Worm (Caenorhabditis elegans) whole organism, L1 larva: ENCODE measurements around the gene vab-19.
A peak's percentile ranks its signal among the peaks of the same experiment; 100 is the strongest.

Source experiments
- C04F5.9 ChIP-seq: sonication (generic microtip); optimal IDR thresholded peaks from 2 replicates; lab custom pipeline; 2016; ENCODE audit warnings: missing genetic modification characterization, missing compliant biosample characterization
- F16B12.6 ChIP-seq: fragments of 150-350 bp; optimal IDR thresholded peaks from 2 replicates; lab custom pipeline; 2014; ENCODE audit warnings: missing biosample characterization, missing genetic modification characterization
- Y116A8C.19 ChIP-seq: sonication (generic microtip); optimal IDR thresholded peaks from 2 replicates; lab custom pipeline; 2016; ENCODE audit warnings: missing compliant biosample characterization, missing genetic modification characterization, borderline replicate concordance
- alr-1 ChIP-seq: fragments of 200-800 bp; sonication (Bioruptor generic); optimal IDR thresholded peaks from 2 replicates; lab custom pipeline; 2018; ENCODE audit warnings: borderline replicate concordance, mild to moderate bottlenecking, missing genetic modification characterization, missing compliant biosample characterization
- aly-2 ChIP-seq: fragments of 150-350 bp; optimal IDR thresholded peaks from 2 replicates; lab custom pipeline; 2014; ENCODE audit warnings: missing biosample characterization, missing genetic modification characterization
- ama-1 ChIP-seq: fragments of 150-350 bp; optimal IDR thresholded peaks from 2 replicates; lab custom pipeline; 2014
- blmp-1 ChIP-seq: fragments of 150-350 bp; optimal IDR thresholded peaks from 2 replicates; lab custom pipeline; 2014; ENCODE audit warnings: missing biosample characterization, missing genetic modification characterization
- ceh-63 ChIP-seq: fragments of 200-800 bp; sonication (Bioruptor generic); optimal IDR thresholded peaks from 2 replicates; lab custom pipeline; 2018; ENCODE audit warnings: mild to moderate bottlenecking, missing genetic modification characterization, missing compliant biosample characterization
- ceh-82 ChIP-seq, 3 experiments: fragments of 150-350 bp in 1 of 3; sonication (generic microtip) in 2 of 3; optimal IDR thresholded peaks; 2 replicates each; lab custom pipeline; 2014 to 2017; ENCODE audit warnings: missing biosample characterization in 3 of 3, missing genetic modification characterization in 3 of 3
- ces-1 ChIP-seq: fragments of 150-350 bp; optimal IDR thresholded peaks from 2 replicates; lab custom pipeline; 2014; ENCODE audit warnings: missing biosample characterization, missing genetic modification reagents, missing genetic modification characterization
- dpl-1 ChIP-seq, 3 experiments: fragments of 150-350 bp in 2 of 3; sonication (generic microtip) in 1 of 3; optimal IDR thresholded peaks; 2 replicates each; lab custom pipeline; 2014 to 2017; ENCODE audit warnings: missing biosample characterization in 3 of 3, missing genetic modification characterization in 3 of 3, missing genetic modification reagents in 3 of 3
- dsc-1 ChIP-seq: sonication (generic microtip); optimal IDR thresholded peaks from 2 replicates; lab custom pipeline; 2016; ENCODE audit warnings: mild to moderate bottlenecking, missing genetic modification characterization, missing compliant biosample characterization
- efl-1 ChIP-seq, 4 experiments: fragments of 150-350 bp; optimal IDR thresholded peaks in 3 of 4; peaks in 1 of 4; 1 replicate in 1 of 4; 2 replicates in 3 of 4; lab custom pipeline; 2014; ENCODE audit warnings: missing biosample characterization in 2 of 4, missing genetic modification characterization in 2 of 4, missing genetic modification reagents in 2 of 4
- elt-2 ChIP-seq: sonication (generic microtip); optimal IDR thresholded peaks from 2 replicates; lab custom pipeline; 2016; ENCODE audit warnings: missing genetic modification characterization, mild to moderate bottlenecking, inconsistent platforms, missing compliant biosample characterization, missing genetic modification reagents
- elt-3 ChIP-seq, 6 experiments: fragments of 150-350 bp in 1 of 6; sonication (generic microtip); optimal IDR thresholded peaks; 2 replicates each; lab custom pipeline; 2017 to 2018; ENCODE audit warnings: missing biosample characterization in 6 of 6, missing genetic modification characterization in 6 of 6, inconsistent platforms in 1 of 6
- fkh-10 ChIP-seq: sonication (generic microtip); optimal IDR thresholded peaks from 2 replicates; lab custom pipeline; 2017; ENCODE audit warnings: missing biosample characterization, missing genetic modification reagents, missing genetic modification characterization
- grh-1 ChIP-seq: fragments of 200-800 bp; sonication (Bioruptor generic); IDR thresholded peaks from 2 replicates; pipeline ENCODE4 v1.3.6; 2022; ENCODE audit warnings: missing genetic modification reagents, missing genetic modification characterization, missing compliant biosample characterization
- hlh-17 ChIP-seq: fragments of 200-800 bp; sonication (Bioruptor generic); optimal IDR thresholded peaks from 2 replicates; lab custom pipeline; 2018; ENCODE audit warnings: missing genetic modification characterization, mild to moderate bottlenecking, missing compliant biosample characterization, moderate library complexity, borderline replicate concordance
- hlh-4 ChIP-seq: sonication (generic microtip); optimal IDR thresholded peaks from 2 replicates; lab custom pipeline; 2016; ENCODE audit warnings: mild to moderate bottlenecking, missing genetic modification characterization, missing compliant biosample characterization
- isw-1 ChIP-seq: fragments of 200-800 bp; sonication (Bioruptor generic); IDR thresholded peaks from 2 replicates; pipeline ENCODE4 v1.3.6; 2022; ENCODE audit warnings: missing genetic modification characterization, missing compliant biosample characterization
- lin-13 ChIP-seq: fragments of 150-350 bp; optimal IDR thresholded peaks from 2 replicates; lab custom pipeline; 2014; ENCODE audit warnings: missing biosample characterization, missing genetic modification reagents, missing genetic modification characterization
- lin-14 ChIP-seq: fragments of 200-800 bp; sonication (Bioruptor generic); optimal IDR thresholded peaks from 2 replicates; lab custom pipeline; 2018; ENCODE audit warnings: mild to moderate bottlenecking, missing genetic modification characterization, moderate library complexity, missing compliant biosample characterization
- lin-15B ChIP-seq: fragments of 150-350 bp; sonication (generic microtip); optimal IDR thresholded peaks from 3 replicates; lab custom pipeline; 2014; ENCODE audit warnings: missing biosample characterization, missing genetic modification characterization
- lin-39 ChIP-seq: fragments of 150-350 bp; optimal IDR thresholded peaks from 2 replicates; lab custom pipeline; 2014; ENCODE audit warnings: missing biosample characterization, missing genetic modification reagents, missing genetic modification characterization
- lir-3 ChIP-seq: sonication (generic microtip); optimal IDR thresholded peaks from 2 replicates; lab custom pipeline; 2016; ENCODE audit warnings: mild to moderate bottlenecking, missing genetic modification characterization, moderate library complexity, missing compliant biosample characterization; ENCODE audit not compliant: poor library complexity
- mef-2 ChIP-seq: fragments of 150-350 bp; optimal IDR thresholded peaks from 2 replicates; lab custom pipeline; 2014; ENCODE audit warnings: missing biosample characterization, missing genetic modification characterization
- nhr-20 ChIP-seq: sonication (generic microtip); optimal IDR thresholded peaks from 2 replicates; lab custom pipeline; 2016; ENCODE audit warnings: mild to moderate bottlenecking, missing genetic modification characterization, missing compliant biosample characterization
- nhr-47 ChIP-seq: sonication (generic microtip); optimal IDR thresholded peaks from 2 replicates; lab custom pipeline; 2016; ENCODE audit warnings: mild to moderate bottlenecking, missing genetic modification characterization, moderate library complexity, missing compliant biosample characterization
- nhr-84 ChIP-seq: sonication (generic microtip); optimal IDR thresholded peaks from 2 replicates; lab custom pipeline; 2017; ENCODE audit warnings: missing biosample characterization, missing genetic modification characterization
- skn-1 ChIP-seq: fragments of 150-350 bp; optimal IDR thresholded peaks from 2 replicates; lab custom pipeline; 2014; ENCODE audit warnings: missing biosample characterization, missing genetic modification characterization
- snpc-4 ChIP-seq: fragments of 150-350 bp; optimal IDR thresholded peaks from 2 replicates; lab custom pipeline; 2014; ENCODE audit warnings: missing biosample characterization, missing genetic modification characterization
- sup-37 ChIP-seq: fragments of 200-800 bp; sonication (Bioruptor generic); optimal IDR thresholded peaks from 2 replicates; lab custom pipeline; 2018; ENCODE audit warnings: mild to moderate bottlenecking, missing genetic modification characterization, missing compliant biosample characterization
- tbx-2 ChIP-seq: sonication (generic microtip); optimal IDR thresholded peaks from 2 replicates; lab custom pipeline; 2016; ENCODE audit warnings: missing genetic modification characterization, missing compliant biosample characterization
- tlp-1 ChIP-seq: fragments of 150-350 bp; optimal IDR thresholded peaks from 2 replicates; lab custom pipeline; 2014; ENCODE audit warnings: missing biosample characterization, missing genetic modification characterization
- unc-62 ChIP-seq: fragments of 150-350 bp; optimal IDR thresholded peaks from 2 replicates; lab custom pipeline; 2014; ENCODE audit warnings: missing biosample characterization, missing genetic modification reagents, missing genetic modification characterization
- vab-15 ChIP-seq: sonication (generic microtip); optimal IDR thresholded peaks from 2 replicates; lab custom pipeline; 2017; ENCODE audit warnings: missing genotype, mild to moderate bottlenecking, missing genetic modification characterization, missing compliant biosample characterization
- zag-1 ChIP-seq: fragments of 150-350 bp; optimal IDR thresholded peaks from 2 replicates; lab custom pipeline; 2014; ENCODE audit warnings: missing biosample characterization, missing genetic modification characterization
- zip-4 ChIP-seq: fragments of 200-800 bp; sonication (Bioruptor generic); optimal IDR thresholded peaks from 2 replicates; lab custom pipeline; 2018; ENCODE audit warnings: mild to moderate bottlenecking, missing genetic modification characterization, moderate library complexity, missing compliant biosample characterization
- ztf-11 ChIP-seq, 2 experiments: sonication (generic microtip); optimal IDR thresholded peaks; 2 replicates each; lab custom pipeline; 2016 to 2017; ENCODE audit warnings: missing genetic modification characterization in 2 of 2, missing biosample characterization in 1 of 2, missing compliant biosample characterization in 1 of 2
- ztf-4 ChIP-seq: fragments of 150-350 bp; optimal IDR thresholded peaks from 2 replicates; lab custom pipeline; 2014; ENCODE audit warnings: missing biosample characterization, missing genetic modification characterization

Gene vab-19

DNA sequence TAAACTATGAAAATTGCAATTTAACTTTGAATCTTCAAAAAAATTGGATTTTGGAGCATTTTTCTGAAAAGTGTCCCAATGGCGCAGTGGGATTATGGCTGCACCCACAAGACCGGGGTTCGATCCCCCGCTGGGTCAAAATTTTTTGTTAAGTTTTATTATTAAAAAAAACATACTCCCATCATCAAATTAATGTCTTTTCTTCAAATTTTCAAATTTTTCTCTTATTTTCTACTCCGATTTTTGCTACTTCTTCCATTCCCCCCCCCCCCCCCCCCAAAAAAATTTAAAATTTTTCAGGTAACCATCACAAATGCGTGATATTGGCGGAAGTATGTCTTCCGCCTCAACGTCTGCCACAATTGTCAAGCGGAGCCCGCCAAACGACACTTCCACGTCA lies at the start of gene vab-19:
Gene vab-19, plus strand, starts transcription at position 301 of the 400 bp plus-strand sequence.
- TF ChIP-seq zip-4 (GFP tag; lab: Kevin White, UChicago) (no peak), hlh-4 (tag; lab: Kevin White, UChicago) (no peak), alr-1 (tag; lab: Kevin White, UChicago) (no peak), ama-1 (lab: Kevin White, UChicago) (no peak), zag-1 (tag; lab: Kevin White, UChicago) (no peak), sup-37 (GFP tag; lab: Kevin White, UChicago) (no peak), elt-2 (tag; lab: Kevin White, UChicago) (no peak), snpc-4 (tag; lab: Kevin White, UChicago) (no peak), ces-1 (GFP tag; lab: Kevin White, UChicago) (no peak)
- TF ChIP-seq, all 84 proteins: peak for 0

ce11 chrII:2393821-2394220 lies 49.3 kb upstream of the vab-19 start, which contains the start of gene F16G10.11:
Gene F16G10.11 (minus strand): TSS chrII:2393921.
- TF ChIP-seq lin-14 (no peak), efl-1 (optimal IDR thresholded peaks at IDR 0.05; lab: Kevin White, UChicago) (no peak), efl-1 (GFP tag; optimal IDR thresholded peaks at IDR 0.05 in 1 of 2; lab: Kevin White, UChicago) (no peak), mef-2 (tag; lab: Kevin White, UChicago) (no peak)
- TF ChIP-seq, all 84 proteins: peak for 0

DNA sequence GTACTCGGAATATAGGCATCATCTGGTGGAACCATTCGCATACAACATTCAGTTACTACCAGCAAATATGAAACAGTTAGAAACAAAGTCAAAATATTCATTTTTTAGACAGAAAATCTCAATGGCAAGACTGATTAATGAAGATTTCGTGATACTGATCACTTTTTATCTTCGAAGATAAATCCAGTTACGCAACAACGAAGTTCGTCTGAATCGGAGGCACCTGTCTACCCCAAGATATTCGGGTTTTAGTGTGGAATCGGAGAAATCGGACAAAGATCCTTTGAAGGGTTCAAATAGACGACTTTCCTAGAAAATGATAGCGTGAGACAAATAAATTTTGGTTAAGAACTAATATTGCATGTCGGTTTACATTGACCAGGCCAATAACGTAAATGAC lies 47.2 kb upstream of the vab-19 start, which contains the start of gene F16G10.13:
Gene F16G10.13, minus strand, starts transcription at position 101 of the 400 bp plus-strand sequence.
- no peak for TF ChIP-seq hlh-17 (GFP tag; lab: Kevin White, UChicago)
- no peak for TF ChIP-seq nhr-20 (tag; lab: Kevin White, UChicago)
- TF ChIP-seq aly-2: no peak

- TF ChIP-seq lir-3 (tag; lab: Kevin White, UChicago): no peak
These were observed 44.2 kb upstream of the vab-19 start, which contains the start of gene F16G10.14 for ce11 chrII:2398884-2399283. Gene F16G10.14 (minus strand): TSS chrII:2398984.

- peak; percentile 92 for TF ChIP-seq blmp-1 (tag; lab: Kevin White, UChicago)
- TF ChIP-seq nhr-47 (tag; lab: Kevin White, UChicago): no peak
- no peak for TF ChIP-seq lin-13 (GFP tag; lab: Kevin White, UChicago)
- TF ChIP-seq nhr-84 (tag; lab: Kevin White, UChicago): no peak
- TF ChIP-seq dpl-1 (GFP tag; optimal IDR thresholded peaks at IDR 0.05; lab: Kevin White, UChicago): no peak
- TF ChIP-seq ztf-11 (tag; optimal IDR thresholded peaks at IDR 0.05; lab: Kevin White, UChicago): no peak
- TF ChIP-seq grh-1: no peak
- no peak for TF ChIP-seq Y116A8C.19 (tag; lab: Kevin White, UChicago)
- no peak for TF ChIP-seq ceh-63 (GFP tag; lab: Kevin White, UChicago)
- no peak for TF ChIP-seq C04F5.9
- TF ChIP-seq unc-62 (GFP tag; lab: Kevin White, UChicago): no peak
- TF ChIP-seq tlp-1 (tag; lab: Kevin White, UChicago): no peak
- no peak for TF ChIP-seq isw-1 (GFP tag; lab: Robert Waterston, UW)
- peak; percentile 89 to 97 (median 91) for TF ChIP-seq elt-3 (tag; optimal IDR thresholded peaks at IDR 0.05; lab: Kevin White, UChicago)
These were observed 43.3 kb upstream of the vab-19 start for ce11 chrII:2399810-2400209.

DNA sequence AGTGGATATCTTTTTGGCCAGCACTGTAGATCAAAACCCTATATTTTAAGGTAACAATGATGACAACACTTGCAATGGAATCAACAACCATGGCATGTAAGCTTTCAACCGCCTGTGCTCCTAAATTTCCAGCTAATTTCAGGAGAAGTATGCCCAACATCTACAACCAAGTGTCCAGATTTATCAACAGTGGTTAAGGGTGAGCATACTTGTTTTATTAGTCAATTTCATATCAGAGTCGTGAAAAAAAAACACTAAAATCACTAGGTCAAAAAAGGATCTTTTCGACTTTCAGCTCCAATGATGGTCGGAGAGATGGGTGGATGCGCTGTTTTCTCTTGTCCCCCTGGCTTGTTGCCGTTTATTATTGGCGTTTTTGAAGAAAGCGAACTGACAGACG lies 39.1 kb upstream of the vab-19 start, which contains the start of gene F16G10.1:
Gene F16G10.1, plus strand, starts transcription at position 301 of the 400 bp plus-strand sequence.
- TF ChIP-seq ztf-4: no peak
- TF ChIP-seq zip-4 (GFP tag; lab: Kevin White, UChicago): no peak
- TF ChIP-seq lin-39 (tag; lab: Kevin White, UChicago): no peak
- TF ChIP-seq ceh-82 (tag; optimal IDR thresholded peaks at IDR 0.05; lab: Kevin White, UChicago): no peak
- TF ChIP-seq hlh-17 (GFP tag; lab: Kevin White, UChicago): no peak
- no peak for TF ChIP-seq fkh-10 (GFP tag; lab: Kevin White, UChicago)
- no peak for TF ChIP-seq F16B12.6
- TF ChIP-seq lin-15B (tag; lab: Kevin White, UChicago): no peak
- TF ChIP-seq skn-1 (tag; lab: Kevin White, UChicago): no peak
- no peak for TF ChIP-seq vab-15
- no peak for TF ChIP-seq dsc-1 (tag; lab: Kevin White, UChicago)
- no peak for TF ChIP-seq tbx-2 (tag; lab: Kevin White, UChicago)
